Worm (Caenorhabditis elegans) whole organism, young adult: ENCODE results near the gene C18G1.7.
A peak's percentile ranks its signal among the peaks of the same experiment; 100 is the strongest.

ENCODE experiments used
- B0019.2 ChIP-seq: fragments of 200-800 bp; sonication (Bioruptor generic); conservative IDR thresholded peaks from 2 replicates; pipeline ENCODE4 v1.3.6; 2022; ENCODE audit warnings: missing genetic modification reagents, missing genetic modification characterization, missing compliant biosample characterization
- B0035.1 ChIP-seq: sonication (generic microtip); optimal IDR thresholded peaks from 2 replicates; lab custom pipeline; 2016; ENCODE audit warnings: missing genetic modification characterization, mild to moderate bottlenecking, missing compliant biosample characterization, missing genotype, missing genetic modification reagents
- B0336.3 ChIP-seq: fragments of 200-800 bp; sonication (Bioruptor generic); IDR thresholded peaks from 2 replicates; pipeline ENCODE4 v1.3.6; 2022; ENCODE audit warnings: missing genetic modification characterization, missing compliant biosample characterization
- F10E7.11 ChIP-seq: sonication (generic microtip); optimal IDR thresholded peaks from 2 replicates; lab custom pipeline; 2017; ENCODE audit warnings: mild to moderate bottlenecking, missing genetic modification characterization, moderate library complexity, missing compliant biosample characterization
- F22D6.2 ChIP-seq: sonication (generic microtip); optimal IDR thresholded peaks from 2 replicates; lab custom pipeline; 2016; ENCODE audit warnings: mild to moderate bottlenecking, missing genetic modification characterization, missing compliant biosample characterization
- F37B4.10 ChIP-seq: fragments of 200-800 bp; sonication (Bioruptor generic); IDR thresholded peaks from 2 replicates; pipeline ENCODE4 v1.3.6; 2022; ENCODE audit warnings: missing genetic modification characterization, missing compliant biosample characterization
- F39B2.1 ChIP-seq: fragments of 200-800 bp; sonication (Bioruptor generic); IDR thresholded peaks from 2 replicates; pipeline ENCODE4 v1.3.6; 2022; ENCODE audit warnings: missing genetic modification reagents, missing genetic modification characterization, missing compliant biosample characterization
- F49E8.2 ChIP-seq: sonication (generic microtip); optimal IDR thresholded peaks from 3 replicates; lab custom pipeline; 2017; ENCODE audit warnings: missing genetic modification characterization, mild to moderate bottlenecking, missing compliant biosample characterization, antibody characterized with exemption, moderate library complexity; ENCODE audit not compliant: insufficient read depth
- F57C9.4 ChIP-seq: sonication (generic microtip); optimal IDR thresholded peaks from 2 replicates; lab custom pipeline; 2017; ENCODE audit warnings: mild to moderate bottlenecking, missing genetic modification characterization, missing compliant biosample characterization
- K11D2.4 ChIP-seq: fragments of 200-800 bp; sonication (Bioruptor generic); IDR thresholded peaks from 2 replicates; pipeline ENCODE4 v1.3.6; 2022; ENCODE audit warnings: missing genetic modification reagents, missing genetic modification characterization, missing compliant biosample characterization
- T26A5.8 ChIP-seq: sonication (generic microtip); optimal IDR thresholded peaks from 2 replicates; lab custom pipeline; 2016; ENCODE audit warnings: missing genetic modification characterization, missing compliant biosample characterization
- Y53G8AR.9 ChIP-seq: fragments of 200-800 bp; sonication (Bioruptor generic); conservative IDR thresholded peaks from 2 replicates; pipeline ENCODE4 v1.3.6; 2022; ENCODE audit warnings: missing genetic modification reagents, missing genetic modification characterization, missing compliant biosample characterization
- Y79H2A.3 ChIP-seq: fragments of 200-800 bp; sonication (Bioruptor generic); conservative IDR thresholded peaks from 2 replicates; pipeline ENCODE4 v1.3.6; 2022; ENCODE audit warnings: missing genetic modification reagents, missing genetic modification characterization, missing compliant biosample characterization
- ZK185.1 ChIP-seq: sonication (generic microtip); optimal IDR thresholded peaks from 2 replicates; lab custom pipeline; 2016; ENCODE audit warnings: mild to moderate bottlenecking, missing genetic modification characterization, missing compliant biosample characterization; ENCODE audit not compliant: poor library complexity, severe bottlenecking
- ama-1 ChIP-seq, 3 experiments: fragments of 150-350 bp in 1 of 3; sonication (generic microtip) in 2 of 3; optimal IDR thresholded peaks; 2 replicates each; lab custom pipeline; 2014 to 2018; ENCODE audit warnings: missing biosample characterization in 2 of 3, missing genetic modification characterization in 2 of 3, missing genetic modification reagents in 2 of 3
- athp-1 ChIP-seq: sonication (generic microtip); optimal IDR thresholded peaks from 2 replicates; lab custom pipeline; 2017; ENCODE audit warnings: mild to moderate bottlenecking, missing genetic modification characterization, missing compliant biosample characterization
- attf-5 ChIP-seq: fragments of 200-800 bp; sonication (Bioruptor generic); optimal IDR thresholded peaks from 2 replicates; lab custom pipeline; 2018; ENCODE audit warnings: mild to moderate bottlenecking, missing genetic modification characterization, missing compliant biosample characterization
- bed-2 ChIP-seq: fragments of 200-800 bp; sonication (Bioruptor generic); IDR thresholded peaks from 2 replicates; pipeline ENCODE4 v1.3.6; 2022; ENCODE audit warnings: missing genetic modification reagents, missing genetic modification characterization, missing compliant biosample characterization
- ceh-100 ChIP-seq: fragments of 200-800 bp; sonication (Bioruptor generic); IDR thresholded peaks from 2 replicates; pipeline ENCODE4 v1.3.6; 2022; ENCODE audit warnings: missing genetic modification reagents, missing genetic modification characterization, missing compliant biosample characterization
- ceh-40 ChIP-seq: fragments of 200-800 bp; sonication (Bioruptor generic); IDR thresholded peaks from 2 replicates; pipeline ENCODE4 v1.3.6; 2022; ENCODE audit warnings: missing genetic modification characterization, missing compliant biosample characterization
- ceh-79 ChIP-seq: sonication (generic microtip); optimal IDR thresholded peaks from 2 replicates; lab custom pipeline; 2017; ENCODE audit warnings: mild to moderate bottlenecking, missing genetic modification characterization, missing compliant biosample characterization
- ceh-91 ChIP-seq: fragments of 200-800 bp; sonication (Bioruptor generic); IDR thresholded peaks from 2 replicates; pipeline ENCODE4 v1.3.6; 2022; ENCODE audit warnings: missing genetic modification reagents, missing genetic modification characterization, missing compliant biosample characterization
- chd-7 ChIP-seq: sonication (generic microtip); optimal IDR thresholded peaks from 2 replicates; lab custom pipeline; 2016; ENCODE audit warnings: mild to moderate bottlenecking, missing genetic modification characterization, moderate library complexity, missing compliant biosample characterization
- die-1 ChIP-seq: sonication (generic microtip); optimal IDR thresholded peaks from 2 replicates; lab custom pipeline; 2016; ENCODE audit warnings: missing genotype, mild to moderate bottlenecking, missing genetic modification characterization, missing compliant biosample characterization
- dox-1 ChIP-seq: fragments of 200-800 bp; sonication (Bioruptor generic); IDR thresholded peaks from 2 replicates; pipeline ENCODE4 v1.3.6; 2022; ENCODE audit warnings: missing genetic modification reagents, missing genetic modification characterization, missing compliant biosample characterization
- dpl-1 ChIP-seq: fragments of 150-350 bp; optimal IDR thresholded peaks from 2 replicates; lab custom pipeline; 2014; ENCODE audit warnings: missing biosample characterization, missing genetic modification reagents, missing genetic modification characterization
- efl-1 ChIP-seq: fragments of 150-350 bp; optimal IDR thresholded peaks from 2 replicates; lab custom pipeline; 2014; ENCODE audit warnings: missing biosample characterization, missing genetic modification reagents, missing genetic modification characterization
- egl-18 ChIP-seq: fragments of 200-800 bp; sonication (Bioruptor generic); IDR thresholded peaks from 2 replicates; pipeline ENCODE4 v1.3.6; 2022; ENCODE audit warnings: missing genetic modification reagents, missing genetic modification characterization, missing compliant biosample characterization
- egrh-3 ChIP-seq: fragments of 200-800 bp; sonication (Bioruptor generic); IDR thresholded peaks from 2 replicates; pipeline ENCODE4 v1.3.6; 2022; ENCODE audit warnings: missing genetic modification reagents, missing genetic modification characterization, missing compliant biosample characterization
- hlh-12 ChIP-seq: sonication (generic microtip); optimal IDR thresholded peaks from 2 replicates; lab custom pipeline; 2016; ENCODE audit warnings: missing genetic modification characterization, missing compliant biosample characterization
- hmg-1.2 ChIP-seq: fragments of 200-800 bp; sonication (Bioruptor generic); IDR thresholded peaks from 2 replicates; pipeline ENCODE4 v1.3.6; 2022; ENCODE audit warnings: missing genetic modification reagents, missing genetic modification characterization, missing compliant biosample characterization
- hmg-20 ChIP-seq: fragments of 200-800 bp; sonication (Bioruptor generic); IDR thresholded peaks from 2 replicates; pipeline ENCODE4 v1.3.6; 2022; ENCODE audit warnings: missing genetic modification reagents, missing genetic modification characterization, missing compliant biosample characterization
- lag-1 ChIP-seq: fragments of 200-800 bp; sonication (Bioruptor generic); IDR thresholded peaks from 2 replicates; pipeline ENCODE4 v1.3.6; 2022; ENCODE audit warnings: missing genetic modification reagents, missing genetic modification characterization, missing compliant biosample characterization
- lsl-1 ChIP-seq: fragments of 200-800 bp; sonication (Bioruptor generic); optimal IDR thresholded peaks from 2 replicates; lab custom pipeline; 2018; ENCODE audit warnings: mild to moderate bottlenecking, missing genetic modification characterization, moderate library complexity, missing compliant biosample characterization
- madf-10 ChIP-seq: sonication (generic microtip); optimal IDR thresholded peaks from 2 replicates; lab custom pipeline; 2016; ENCODE audit warnings: mild to moderate bottlenecking, missing genetic modification characterization, missing compliant biosample characterization
- madf-6 ChIP-seq: fragments of 200-800 bp; sonication (Bioruptor generic); IDR thresholded peaks from 2 replicates; pipeline ENCODE4 v1.3.6; 2022; ENCODE audit warnings: missing genetic modification reagents, missing genetic modification characterization, missing compliant biosample characterization
- mel-28 ChIP-seq: sonication (generic microtip); optimal IDR thresholded peaks from 2 replicates; lab custom pipeline; 2016; ENCODE audit warnings: borderline replicate concordance, mild to moderate bottlenecking, missing genetic modification characterization, missing compliant biosample characterization
- nfyb-1 ChIP-seq: fragments of 200-800 bp; sonication (Bioruptor generic); IDR thresholded peaks from 2 replicates; pipeline ENCODE4 v1.3.6; 2022; ENCODE audit warnings: missing genetic modification reagents, missing genetic modification characterization, missing compliant biosample characterization
- nhr-179 ChIP-seq: sonication (generic microtip); optimal IDR thresholded peaks from 2 replicates; lab custom pipeline; 2016; ENCODE audit warnings: mild to moderate bottlenecking, missing genetic modification characterization, missing compliant biosample characterization
- repo-1 ChIP-seq: sonication (generic microtip); optimal IDR thresholded peaks from 2 replicates; lab custom pipeline; 2017; ENCODE audit warnings: mild to moderate bottlenecking, missing genetic modification characterization, missing compliant biosample characterization
- somi-1 ChIP-seq: fragments of 200-800 bp; sonication (Bioruptor generic); optimal IDR thresholded peaks from 2 replicates; lab custom pipeline; 2018; ENCODE audit warnings: mild to moderate bottlenecking, missing genetic modification characterization, missing compliant biosample characterization
- tlf-1 ChIP-seq: fragments of 200-800 bp; sonication (Bioruptor generic); optimal IDR thresholded peaks from 2 replicates; lab custom pipeline; 2018; ENCODE audit warnings: mild to moderate bottlenecking, missing genetic modification characterization, missing compliant biosample characterization
- unc-130 ChIP-seq: sonication (generic microtip); optimal IDR thresholded peaks from 2 replicates; lab custom pipeline; 2016; ENCODE audit warnings: missing genetic modification reagents, missing genetic modification characterization, missing compliant biosample characterization
- zfh-2 ChIP-seq: fragments of 200-800 bp; sonication (Bioruptor generic); conservative IDR thresholded peaks from 2 replicates; pipeline ENCODE4 v1.3.6; 2022; ENCODE audit warnings: missing genetic modification reagents, missing genetic modification characterization, missing compliant biosample characterization
- ztf-25 ChIP-seq: fragments of 200-800 bp; sonication (Bioruptor generic); IDR thresholded peaks from 2 replicates; pipeline ENCODE4 v1.3.6; 2022; ENCODE audit warnings: missing genetic modification reagents, missing genetic modification characterization, missing compliant biosample characterization
- ztf-28 ChIP-seq: fragments of 200-800 bp; sonication (Bioruptor generic); IDR thresholded peaks from 2 replicates; pipeline ENCODE4 v1.3.6; 2022; ENCODE audit warnings: missing genetic modification reagents, missing genetic modification characterization, missing compliant biosample characterization

The C18G1.7 gene

ce11 chrV:4731154-4731961 lies 14.0 kb upstream of the C18G1.7 start, which contains the start of gene F39G3.3 (continued):
- TF ChIP-seq F22D6.2 (no peak), attf-5 (GFP tag; lab: Kevin White, UChicago) (peak; percentile 38), ztf-28 (no peak), K11D2.4 (no peak), B0035.1 (tag; lab: Kevin White, UChicago) (no peak), B0019.2 (GFP tag; lab: Robert Waterston, UW) (no peak), efl-1 (GFP tag; lab: Kevin White, UChicago) (peak; percentile 77), athp-1 (tag; lab: Kevin White, UChicago) (peak; percentile 47), F10E7.11 (no peak), mel-28 (tag; lab: Kevin White, UChicago) (no peak), Y79H2A.3 (0 out of 2 replicates have a peak, but pooled peaks have one; percentile 24), egl-18 (GFP tag; lab: Robert Waterston, UW) (no peak), ceh-40 (GFP tag; lab: Robert Waterston, UW) (no peak), ceh-79 (tag; lab: Kevin White, UChicago) (no peak), F39B2.1 (0 out of 2 replicates have a peak, but pooled peaks have one; percentile 17), F49E8.2 (peak; percentile 25), ZK185.1 (tag; lab: Kevin White, UChicago) (peak; percentile 73), tlf-1 (peak; percentile 65), unc-130 (peak; percentile 76), T26A5.8 (tag; lab: Kevin White, UChicago) (no peak), lag-1 (GFP tag; lab: Robert Waterston, UW) (no peak), Y53G8AR.9 (no peak), madf-10 (tag; lab: Kevin White, UChicago) (peak; percentile 32), ceh-100 (GFP tag; lab: Robert Waterston, UW) (no peak), F57C9.4 (tag; lab: Kevin White, UChicago) (no peak), F37B4.10 (no peak), bed-2 (GFP tag; lab: Robert Waterston, UW) (no peak), dox-1 (GFP tag; lab: Robert Waterston, UW) (peak; percentile 89), hlh-12 (no peak), lsl-1 (GFP tag; lab: Kevin White, UChicago) (peak; percentile 100), somi-1 (GFP tag; lab: Kevin White, UChicago) (no peak), egrh-3 (GFP tag; lab: Robert Waterston, UW) (no peak), nhr-179 (tag; lab: Kevin White, UChicago) (no peak)

- no peak for TF ChIP-seq repo-1 (tag; lab: Kevin White, UChicago)
- TF ChIP-seq zfh-2 = peak; percentile 58; the same call in 1 of the 2 replicates
- TF ChIP-seq nfyb-1 = 0 out of 2 replicates have a peak, but pooled peaks have one; percentile 58
- no peak for TF ChIP-seq dpl-1 (GFP tag; lab: Kevin White, UChicago)
- TF ChIP-seq, all 124 proteins: peak for 2
Measured at ce11 chrV:4733952-4734351, 11.4 kb upstream of the C18G1.7 start.

ce11 chrV:4734608-4735007 lies 10.8 kb upstream of the C18G1.7 start:
- TF ChIP-seq bed-2 (GFP tag; lab: Robert Waterston, UW) (no peak), Y79H2A.3 (peak; percentile 85), Y53G8AR.9 (no peak), die-1 (no peak), ceh-91 (no peak), ztf-25 (GFP tag; lab: Robert Waterston, UW) (0 out of 2 replicates have a peak, but pooled peaks have one; percentile 50), madf-6 (GFP tag; lab: Robert Waterston, UW) (peak; percentile 52), hmg-20 (GFP tag; lab: Robert Waterston, UW) (no peak), chd-7 (tag; lab: Kevin White, UChicago) (peak; percentile 0), B0336.3 (GFP tag; lab: Robert Waterston, UW) (0 out of 2 replicates have a peak, but pooled peaks have one; percentile 19), hmg-1.2 (GFP tag; lab: Robert Waterston, UW) (no peak), efl-1 (GFP tag; lab: Kevin White, UChicago) (no peak), ama-1 (optimal IDR thresholded peaks at IDR 0.05; lab: Kevin White, UChicago) (no peak), ama-1 (GFP tag; optimal IDR thresholded peaks at IDR 0.05; lab: Kevin White, UChicago) (no peak)
